Fruit fly (Drosophila melanogaster): ENCODE measurements around the gene mus81.

mus81 gene

DNA sequence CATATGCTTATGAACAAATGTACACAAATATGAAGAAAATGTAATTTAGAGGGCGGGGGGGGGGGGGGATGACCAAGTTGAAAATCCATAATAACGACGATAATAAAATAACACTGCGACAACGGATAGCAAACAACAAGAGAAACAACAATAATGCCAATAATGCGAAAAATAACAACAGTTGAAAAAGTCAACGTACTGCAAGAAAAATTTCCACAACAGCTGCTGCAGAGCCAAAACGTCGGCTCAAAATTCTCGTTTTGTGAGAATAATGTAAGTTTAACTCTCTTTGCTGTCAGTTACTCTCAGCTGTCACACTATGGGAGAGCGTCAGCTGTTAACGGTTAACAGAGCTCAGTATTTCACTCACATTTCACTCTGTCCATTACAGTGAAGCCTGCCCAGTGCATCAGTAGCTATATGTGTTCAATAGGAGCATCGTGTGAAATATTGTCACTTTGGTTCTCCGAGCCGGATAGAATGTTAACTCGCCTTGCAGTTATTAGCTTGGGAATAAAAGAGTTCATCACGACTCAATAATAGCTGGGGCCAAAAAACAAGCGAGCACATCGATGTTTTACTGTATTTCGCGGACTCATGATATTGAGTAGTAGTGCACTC, 40.0 kb upstream of the mus81 start (continued):
- TF ChIP-seq CG12219 (GFP tag; optimal IDR thresholded peaks at IDR 0.05) (peak; percentile 80), fu2 (GFP tag; optimal IDR thresholded peaks at IDR 0.05) (peak; percentile 42), CG18764 (GFP tag; optimal IDR thresholded peaks at IDR 0.05) (peak; percentile 57), repo (GFP tag; optimal IDR thresholded peaks at IDR 0.05) (peak; percentile 60), ase (GFP tag; IDR thresholded peaks at IDR 0.05) (peak; percentile 52; the same call in 1 of the 3 replicates), zf30C (GFP tag; optimal IDR thresholded peaks at IDR 0.05) (no peak), nom (GFP tag; optimal IDR thresholded peaks at IDR 0.05) (peak; percentile 84), Nf-YC (tag; optimal IDR thresholded peaks at IDR 0.05) (peak; percentile 60), CG10267 (tag; optimal IDR thresholded peaks at IDR 0.05) (peak; percentile 57), CG15479 (GFP tag; optimal IDR thresholded peaks at IDR 0.05) (no peak), CG3281 (GFP tag; optimal IDR thresholded peaks at IDR 0.05) (peak; percentile 74), cad (GFP tag; optimal IDR thresholded peaks at IDR 0.05) (no peak), CG7928 (GFP tag; optimal IDR thresholded peaks at IDR 0.05) (no peak), odd (GFP tag; optimal IDR thresholded peaks at IDR 0.05) (peak; percentile 52), Tbp (GFP tag; optimal IDR thresholded peaks at IDR 0.05) (no peak), pnt (GFP tag; optimal IDR thresholded peaks at IDR 0.05) (peak; percentile 82), CG3065 (GFP tag; optimal IDR thresholded peaks at IDR 0.05) (peak; percentile 22), CG14710 (tag; optimal IDR thresholded peaks at IDR 0.05) (peak; percentile 57), CG7839 (tag; optimal IDR thresholded peaks at IDR 0.05) (peak; percentile 86), abd-A (tag; optimal IDR thresholded peaks at IDR 0.05) (no peak), Chrac-16 (GFP tag; optimal IDR thresholded peaks at IDR 0.05) (peak; percentile 69), CG7357 (GFP tag; IDR thresholded peaks at IDR 0.05) (peak; percentile 47; the same call in 1 of the 3 replicates), CG8944 (GFP tag; optimal IDR thresholded peaks at IDR 0.05) (peak; percentile 76), dmrt99B (tag; optimal IDR thresholded peaks at IDR 0.05) (peak; percentile 86), Xrp1 (GFP tag; IDR thresholded peaks at IDR 0.05) (peak; percentile 84), az2 (GFP tag; optimal IDR thresholded peaks at IDR 0.05) (peak; percentile 82), CG1529 (GFP tag; optimal IDR thresholded peaks at IDR 0.05) (peak; percentile 50), eyg (GFP tag; optimal IDR thresholded peaks at IDR 0.05) (peak; percentile 38), Jarid2 (GFP tag; optimal IDR thresholded peaks at IDR 0.05) (peak; percentile 22), CG7745 (tag; optimal IDR thresholded peaks at IDR 0.05) (no peak), danr (GFP tag; IDR thresholded peaks at IDR 0.05) (peak; percentile 66), jigr1 (GFP tag; IDR thresholded peaks at IDR 0.05) (0 out of 3 replicates have a peak, but pooled peaks have one; percentile 48), CG14441 (GFP tag; IDR thresholded peaks at IDR 0.05) (peak; percentile 87), CG13287 (GFP tag; IDR thresholded peaks at IDR 0.05; ENCODE audit: partially characterized antibody) (no peak; the same call in 1 of the 2 replicates), wor (GFP tag; IDR thresholded peaks at IDR 0.05) (peak; percentile 54; the same call in 1 of the 2 replicates), CG14050 (GFP tag; IDR thresholded peaks at IDR 0.05) (peak; percentile 64), CG2129 (GFP tag; IDR thresholded peaks at IDR 0.05; ENCODE audit: partially characterized antibody) (no peak), pros (GFP tag; optimal IDR thresholded peaks at IDR 0.05) (no peak), gcm (GFP tag; optimal IDR thresholded peaks at IDR 0.05) (peak; percentile 69), CG8765 (GFP tag; IDR thresholded peaks at IDR 0.05) (peak; percentile 44; the same call in 1 of the 2 replicates), sima (GFP tag; optimal IDR thresholded peaks at IDR 0.05) (no peak), pita (GFP tag; optimal IDR thresholded peaks at IDR 0.05) (no peak), Fer3 (tag; optimal IDR thresholded peaks at IDR 0.05) (peak; percentile 79), gsb (GFP tag; IDR thresholded peaks at IDR 0.05) (peak; percentile 44; the same call in 1 of the 2 replicates), CG4404 (GFP tag; IDR thresholded peaks at IDR 0.05) (peak; percentile 56), dysf (GFP tag; IDR thresholded peaks at IDR 0.05) (peak; percentile 89), aop (GFP tag; IDR thresholded peaks at IDR 0.05) (no peak), Blimp-1 (GFP tag; optimal IDR thresholded peaks at IDR 0.05) (peak; percentile 75), org-1 (GFP tag; optimal IDR thresholded peaks at IDR 0.05) (peak; percentile 78), esg (GFP tag; conservative IDR thresholded peaks at IDR 0.05) (peak; percentile 77)
